Worm (Caenorhabditis elegans): ENCODE measurements around the gene ccar-1.

The ccar-1 gene

DNA sequence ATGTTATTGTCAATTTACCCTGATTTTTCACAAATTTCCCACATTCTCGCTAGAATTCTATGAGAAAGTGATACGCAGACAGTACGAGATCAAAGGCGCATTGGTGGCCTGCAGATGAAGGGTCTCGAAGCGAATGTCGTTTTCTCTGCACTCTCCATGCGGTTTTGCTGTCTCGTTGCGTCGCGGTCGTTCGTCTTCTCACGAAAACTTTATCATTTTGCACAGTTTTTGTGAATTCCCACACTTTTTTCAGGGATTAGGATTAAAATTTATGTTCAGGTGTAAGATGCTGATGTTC is 407 bp upstream of the ccar-1 start:
- TF ChIP-seq arid-1 (GFP tag; conservative IDR thresholded peaks at IDR 0.05), result 0 out of 2 replicates have a peak, but pooled peaks have one; percentile 26
- no peak for TF ChIP-seq php-3 (GFP tag; IDR thresholded peaks at IDR 0.05)
- peak; percentile 65 for TF ChIP-seq Y48G9A.11 (GFP tag; IDR thresholded peaks at IDR 0.05)
- no peak for TF ChIP-seq Y5F2A.4 (GFP tag; optimal IDR thresholded peaks at IDR 0.05)
- peak in 1 of 2 experiments; percentile 57 for TF ChIP-seq ZK546.5 (tag; optimal IDR thresholded peaks at IDR 0.05)
- TF ChIP-seq lsy-2 (tag; optimal IDR thresholded peaks at IDR 0.05), result peak; percentile 19 to 90
- peak; percentile 66 for TF ChIP-seq hlh-30 (tag; optimal IDR thresholded peaks at IDR 0.05; ENCODE audit: insufficient read depth)
- TF ChIP-seq ama-1 (optimal IDR thresholded peaks at IDR 0.05), result peak; percentile 93
- no peak for TF ChIP-seq ztf-11 (tag; optimal IDR thresholded peaks at IDR 0.05)
- no peak for TF ChIP-seq ceh-62 (tag; optimal IDR thresholded peaks at IDR 0.05)
- peak in 1 of 2 experiments; percentile 65 for TF ChIP-seq hif-1 (tag; optimal IDR thresholded peaks at IDR 0.05)
- peak; percentile 53; the same call in 1 of the 2 replicates for TF ChIP-seq madf-9 (GFP tag; conservative IDR thresholded peaks at IDR 0.05)
- TF ChIP-seq nhr-102 (tag; optimal IDR thresholded peaks at IDR 0.05), result peak; percentile 44
- peak; percentile 84 for TF ChIP-seq mes-2 (tag; optimal IDR thresholded peaks at IDR 0.05; ENCODE audit: poor library complexity, severe bottlenecking)
- TF ChIP-seq nhr-28 (tag; optimal IDR thresholded peaks at IDR 0.05), result peak; percentile 69
- peak; percentile 44 for TF ChIP-seq fkh-10 (GFP tag; optimal IDR thresholded peaks at IDR 0.05)
- peak; percentile 89 for TF ChIP-seq mep-1 (tag; optimal IDR thresholded peaks at IDR 0.05)
- no peak for TF ChIP-seq saeg-2 (GFP tag; IDR thresholded peaks at IDR 0.05)
- peak; percentile 91 for TF ChIP-seq lin-38 (GFP tag; IDR thresholded peaks at IDR 0.05)
- peak; percentile 16 for TF ChIP-seq skn-1 (tag; optimal IDR thresholded peaks at IDR 0.05)
- TF ChIP-seq snpc-1.2 (GFP tag; IDR thresholded peaks at IDR 0.05), result peak; percentile 96
- peak; percentile 98 for TF ChIP-seq aha-1 (tag)
- TF ChIP-seq ctbp-1 (GFP tag; IDR thresholded peaks at IDR 0.05), result 0 out of 2 replicates have a peak, but pooled peaks have one; percentile 29
- peak; percentile 49; the same call in 1 of the 2 replicates for TF ChIP-seq pha-4 (GFP tag; IDR thresholded peaks at IDR 0.05)
- TF ChIP-seq pha-4 (tag; optimal IDR thresholded peaks at IDR 0.05), result no peak
- 0 out of 2 replicates have a peak, but pooled peaks have one; percentile 40 for TF ChIP-seq dmd-6 (GFP tag; IDR thresholded peaks at IDR 0.05)
- peak; percentile 66 for TF ChIP-seq nhr-11 (tag; optimal IDR thresholded peaks at IDR 0.05)
- TF ChIP-seq nhr-111 (GFP tag; optimal IDR thresholded peaks at IDR 0.05), result no peak
- peak; percentile 72 for TF ChIP-seq F49E8.2 (tag; optimal IDR thresholded peaks at IDR 0.05; ENCODE audit: borderline replicate concordance)
- no peak for TF ChIP-seq egl-27 (tag; optimal IDR thresholded peaks at IDR 0.05)
- peak; percentile 9 for TF ChIP-seq nhr-77 (tag; optimal IDR thresholded peaks at IDR 0.05)
- TF ChIP-seq daf-16 (GFP tag; optimal IDR thresholded peaks at IDR 0.05), result peak in 1 of 2 experiments; percentile 23
- peak; percentile 61 for TF ChIP-seq daf-16 (tag; optimal IDR thresholded peaks at IDR 0.05)
- no peak for TF ChIP-seq ceh-32 (tag; optimal IDR thresholded peaks at IDR 0.05; ENCODE audit: poor library complexity)
- no peak for TF ChIP-seq F26F4.8 (GFP tag; conservative IDR thresholded peaks at IDR 0.05)
- TF ChIP-seq cey-2 (tag; optimal IDR thresholded peaks at IDR 0.05; ENCODE audit: borderline replicate concordance, insufficient read depth), result no peak
- peak; percentile 78 for TF ChIP-seq nhr-6 (tag; optimal IDR thresholded peaks at IDR 0.05)
- TF ChIP-seq Y75B8A.6 (GFP tag; IDR thresholded peaks at IDR 0.05), result no peak
- peak; percentile 53 for TF ChIP-seq jun-1 (tag; optimal IDR thresholded peaks at IDR 0.05)
- peak; percentile 80 for TF ChIP-seq ztf-7 (tag; optimal IDR thresholded peaks at IDR 0.05)
- TF ChIP-seq dve-1 (tag; optimal IDR thresholded peaks at IDR 0.05; ENCODE audit: insufficient read depth), result peak; percentile 81
- TF ChIP-seq hmg-1.1 (GFP tag; IDR thresholded peaks at IDR 0.05), result peak; percentile 70
- no peak for TF ChIP-seq F10B5.3 (tag; optimal IDR thresholded peaks at IDR 0.05)
- TF ChIP-seq nhr-48 (tag; optimal IDR thresholded peaks at IDR 0.05), result no peak
- TF ChIP-seq unc-62 (GFP tag; optimal IDR thresholded peaks at IDR 0.05 in 1 of 2), result peak in 1 of 2 experiments; percentile 99
- TF ChIP-seq unc-62 (tag; optimal IDR thresholded peaks at IDR 0.05), result no peak
- no peak for TF ChIP-seq nhr-41 (GFP tag; IDR thresholded peaks at IDR 0.05)
- peak; percentile 79 for TF ChIP-seq unc-130 (GFP tag; optimal IDR thresholded peaks at IDR 0.05)
- TF ChIP-seq unc-39 (tag; optimal IDR thresholded peaks at IDR 0.05), result no peak
- TF ChIP-seq T20F7.1 (GFP tag; optimal IDR thresholded peaks at IDR 0.05), result no peak
- TF ChIP-seq lin-15B (tag; optimal IDR thresholded peaks at IDR 0.05), result peak; percentile 69
- peak; percentile 22 for TF ChIP-seq zag-1 (tag; optimal IDR thresholded peaks at IDR 0.05)
